Worm (Caenorhabditis elegans): ENCODE measurements around the gene lgc-44.

- no peak for TF ChIP-seq ref-1 (GFP tag; conservative IDR thresholded peaks at IDR 0.05)
- TF ChIP-seq ztf-23 (GFP tag; IDR thresholded peaks at IDR 0.05): no peak
- no peak for TF ChIP-seq flt-1 (GFP tag; IDR thresholded peaks at IDR 0.05)
- no peak for TF ChIP-seq cog-1 (tag; optimal IDR thresholded peaks at IDR 0.05)
- no peak for TF ChIP-seq tab-1 (GFP tag; IDR thresholded peaks at IDR 0.05)
Observed at ce11 chrV:11682858-11683257, 10.5 kb upstream of the lgc-44 start.

All from whole organism, midembryonic.